Worm (Caenorhabditis elegans) whole organism, young adult: ENCODE data around the gene mnr-1.
"Not testable (repeated sequence)": the region's sequence is repeated elsewhere in the genome, so short reads cannot be mapped to it uniquely, and the experiment has no call there.

ENCODE experiments used
- madf-6 ChIP-seq: fragments of 200-800 bp; sonication (Bioruptor generic); IDR thresholded peaks from 2 replicates; pipeline ENCODE4 v1.3.6; 2022; ENCODE audit warnings: missing genetic modification reagents, missing genetic modification characterization, missing compliant biosample characterization
- sea-2 ChIP-seq: fragments of 200-800 bp; sonication (Bioruptor generic); IDR thresholded peaks from 2 replicates; pipeline ENCODE4 v1.3.6; 2022; ENCODE audit warnings: missing genetic modification characterization, missing compliant biosample characterization
- ztf-26 ChIP-seq: sonication (generic microtip); optimal IDR thresholded peaks from 2 replicates; lab custom pipeline; 2017; ENCODE audit warnings: missing genetic modification characterization, missing compliant biosample characterization

- TF ChIP-seq madf-6; ztf-26 (tag; lab: Kevin White, UChicago); sea-2 (GFP tag; lab: Robert Waterston, UW): not testable (repeated sequence)
Observed at ce11 chrV:20705125-20705524, 50.7 kb downstream of the mnr-1 start.
